Fruit fly (Drosophila melanogaster): ENCODE data around the gene CG2209.

The CG2209 gene

DNA sequence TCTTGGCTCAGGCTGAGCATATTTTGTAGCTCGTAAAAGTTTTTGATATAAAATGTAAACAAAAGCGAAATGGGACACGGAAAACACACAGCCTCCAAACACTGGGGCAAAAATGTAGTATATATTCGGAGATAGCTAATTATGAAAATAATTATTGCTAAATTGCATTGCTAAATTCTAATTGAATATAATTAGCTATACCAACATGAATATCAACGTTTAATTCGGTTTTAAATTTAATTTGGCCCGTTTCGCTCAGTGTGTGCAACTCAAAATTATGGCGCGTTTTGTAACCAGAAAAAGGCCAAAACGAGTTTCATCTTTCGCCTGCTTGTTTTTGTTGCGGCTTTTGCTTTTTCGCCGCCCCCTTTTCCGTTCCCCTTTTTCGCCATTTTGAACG lies 1.8 kb downstream of the CG2209 start (continued):
- TF ChIP-seq MBD-R2 (GFP tag; IDR thresholded peaks at IDR 0.05): no peak
- no peak for TF ChIP-seq yki (optimal IDR thresholded peaks at IDR 0.05)
- TF ChIP-seq Taf1 (GFP tag; IDR thresholded peaks at IDR 0.05): no peak
- no peak for TF ChIP-seq gcm2 (GFP tag; optimal IDR thresholded peaks at IDR 0.05)
- no peak for TF ChIP-seq BEAF-32 (GFP tag; optimal IDR thresholded peaks at IDR 0.05)
- no peak for TF ChIP-seq Elba2 (GFP tag; optimal IDR thresholded peaks at IDR 0.05)
- TF ChIP-seq oc (tag; optimal IDR thresholded peaks at IDR 0.05): no peak
- TF ChIP-seq CG11398 (GFP tag; optimal IDR thresholded peaks at IDR 0.05): no peak
- TF ChIP-seq CG11560 (tag; IDR thresholded peaks at IDR 0.05): no peak
- TF ChIP-seq chm (GFP tag; IDR thresholded peaks at IDR 0.05): no peak
- no peak for TF ChIP-seq twi (tag; optimal IDR thresholded peaks at IDR 0.05)
- no peak for TF ChIP-seq CG17612 (GFP tag; IDR thresholded peaks at IDR 0.05)
- TF ChIP-seq CG3995 (GFP tag; optimal IDR thresholded peaks at IDR 0.05): no peak
- TF ChIP-seq gsb (GFP tag; IDR thresholded peaks at IDR 0.05): no peak
- no peak for TF ChIP-seq pfk (GFP tag; optimal IDR thresholded peaks at IDR 0.05)
- no peak for TF ChIP-seq eyg (GFP tag; optimal IDR thresholded peaks at IDR 0.05)
- no peak for TF ChIP-seq CG4707 (GFP tag; optimal IDR thresholded peaks at IDR 0.05)
- no peak for TF ChIP-seq CG5245 (GFP tag; optimal IDR thresholded peaks at IDR 0.05)
- no peak for TF ChIP-seq cg (GFP tag; optimal IDR thresholded peaks at IDR 0.05)
- no peak for TF ChIP-seq CG5953 (GFP tag; IDR thresholded peaks at IDR 0.05)
- no peak for TF ChIP-seq Mad (GFP tag; optimal IDR thresholded peaks at IDR 0.05)
- TF ChIP-seq Chrac-16 (GFP tag; optimal IDR thresholded peaks at IDR 0.05): no peak
- TF ChIP-seq hbn (GFP tag; IDR thresholded peaks at IDR 0.05; ENCODE audit: partially characterized antibody): no peak
- TF ChIP-seq phol (tag; optimal IDR thresholded peaks at IDR 0.05): no peak
- TF ChIP-seq CG6654 (GFP tag; optimal IDR thresholded peaks at IDR 0.05): no peak
- no peak for TF ChIP-seq CG14965 (GFP tag; optimal IDR thresholded peaks at IDR 0.05; ENCODE audit: borderline replicate concordance)
- peak; percentile 2 for TF ChIP-seq Abd-B (GFP tag; optimal IDR thresholded peaks at IDR 0.05)
- peak; percentile 3 for TF ChIP-seq CG12659 (GFP tag; optimal IDR thresholded peaks at IDR 0.05)
- TF ChIP-seq CG34422 (GFP tag; IDR thresholded peaks at IDR 0.05): no peak
- TF ChIP-seq CG6813 (GFP tag; optimal IDR thresholded peaks at IDR 0.05): peak; percentile 24
- TF ChIP-seq Sry-β (GFP tag; optimal IDR thresholded peaks at IDR 0.05): no peak
- no peak for TF ChIP-seq HLHmδ (GFP tag; optimal IDR thresholded peaks at IDR 0.05)
- no peak for TF ChIP-seq CG17912 (GFP tag; optimal IDR thresholded peaks at IDR 0.05)
- no peak for TF ChIP-seq Doc2 (GFP tag; IDR thresholded peaks at IDR 0.05)
- no peak for TF ChIP-seq emc (GFP tag; optimal IDR thresholded peaks at IDR 0.05)
- no peak for TF ChIP-seq CG31388 (GFP tag; optimal IDR thresholded peaks at IDR 0.05)
- no peak for TF ChIP-seq Kr (GFP tag; optimal IDR thresholded peaks at IDR 0.05)
- no peak for TF ChIP-seq Bdp1 (GFP tag; optimal IDR thresholded peaks at IDR 0.05)
- TF ChIP-seq CG8924 (tag; optimal IDR thresholded peaks at IDR 0.05): peak; percentile 21
- no peak for TF ChIP-seq en (GFP tag; optimal IDR thresholded peaks at IDR 0.05)
- TF ChIP-seq Dref (GFP tag; IDR thresholded peaks at IDR 0.05): no peak
- no peak for TF ChIP-seq ase (GFP tag; IDR thresholded peaks at IDR 0.05)
- TF ChIP-seq ranshi (GFP tag; IDR thresholded peaks at IDR 0.05): peak; percentile 31; the same call in 1 of the 2 replicates
- peak; percentile 80 for TF ChIP-seq CG18599 (GFP tag; optimal IDR thresholded peaks at IDR 0.05)
- peak; percentile 23 for TF ChIP-seq CG1603 (tag; optimal IDR thresholded peaks at IDR 0.05)
- no peak for TF ChIP-seq CG12219 (GFP tag; optimal IDR thresholded peaks at IDR 0.05)
- TF ChIP-seq chinmo (GFP tag; IDR thresholded peaks at IDR 0.05; ENCODE audit: partially characterized antibody): no peak
- peak; percentile 25 for TF ChIP-seq CG13296 (GFP tag; optimal IDR thresholded peaks at IDR 0.05)
- TF ChIP-seq ttk (GFP tag; IDR thresholded peaks at IDR 0.05): no peak
- TF ChIP-seq Blimp-1 (GFP tag; optimal IDR thresholded peaks at IDR 0.05): no peak
- no peak for TF ChIP-seq bigmax (GFP tag; optimal IDR thresholded peaks at IDR 0.05)
- TF ChIP-seq gce (GFP tag; IDR thresholded peaks at IDR 0.05): no peak

Measured in whole organism, embryonic.